Fruit fly (Drosophila melanogaster): ENCODE data around the gene slp2.

Gene slp2

DNA sequence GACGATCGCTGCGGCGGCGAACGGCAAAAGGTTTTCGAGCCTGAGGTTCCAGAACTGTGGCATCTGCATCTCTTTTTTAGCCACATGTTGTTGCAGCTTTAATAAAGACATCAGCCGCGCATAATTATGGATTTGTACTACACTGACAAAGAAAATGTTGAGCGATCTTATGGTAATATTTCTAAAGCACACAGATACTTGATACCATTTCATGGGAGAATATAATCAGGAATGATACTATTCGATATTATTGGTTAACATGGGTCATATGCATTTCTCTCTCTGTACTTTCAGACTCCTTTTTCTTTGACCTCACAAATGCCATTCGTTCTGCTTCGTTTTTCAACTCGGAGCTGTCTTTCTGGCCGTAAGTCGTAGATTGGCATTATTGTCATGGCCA, 15.5 kb downstream of the slp2 start (continued):
- TF ChIP-seq CG4820 (GFP tag; optimal IDR thresholded peaks at IDR 0.05), result peak; percentile 60
- no peak for TF ChIP-seq br (optimal IDR thresholded peaks at IDR 0.05)
- no peak for TF ChIP-seq ham (GFP tag; IDR thresholded peaks at IDR 0.05)
- peak in 1 of 3 experiments; percentile 0 for TF ChIP-seq Stat92E (GFP tag; optimal IDR thresholded peaks at IDR 0.05)
- TF ChIP-seq CG3407 (GFP tag; optimal IDR thresholded peaks at IDR 0.05), result peak; percentile 44
- TF ChIP-seq gem (tag; optimal IDR thresholded peaks at IDR 0.05), result peak; percentile 59
- no peak for TF ChIP-seq Abd-B (GFP tag; optimal IDR thresholded peaks at IDR 0.05)
- TF ChIP-seq unpg (GFP tag; optimal IDR thresholded peaks at IDR 0.05), result peak; percentile 59
- TF ChIP-seq nerfin-1 (tag; optimal IDR thresholded peaks at IDR 0.05), result peak; percentile 42
- TF ChIP-seq ssp (GFP tag; IDR thresholded peaks at IDR 0.05), result 0 out of 2 replicates have a peak, but pooled peaks have one; percentile 20
- TF ChIP-seq CG12744 (GFP tag; optimal IDR thresholded peaks at IDR 0.05), result no peak
- peak; percentile 84 for TF ChIP-seq CG1603 (tag; optimal IDR thresholded peaks at IDR 0.05)
- no peak for TF ChIP-seq zfh2 (GFP tag; optimal IDR thresholded peaks at IDR 0.05)
- TF ChIP-seq z (GFP tag; IDR thresholded peaks at IDR 0.05), result no peak
- no peak for TF ChIP-seq Atf6 (GFP tag; IDR thresholded peaks at IDR 0.05)
- TF ChIP-seq CG2712 (tag; optimal IDR thresholded peaks at IDR 0.05), result peak; percentile 76
- no peak for TF ChIP-seq knrl (GFP tag; IDR thresholded peaks at IDR 0.05; ENCODE audit: partially characterized antibody)
- TF ChIP-seq fd102C (GFP tag; optimal IDR thresholded peaks at IDR 0.05), result no peak
- TF ChIP-seq CG32772 (GFP tag; IDR thresholded peaks at IDR 0.05), result no peak; the same call in 1 of the 2 replicates
- TF ChIP-seq CG9215 (GFP tag; IDR thresholded peaks at IDR 0.05), result no peak
- no peak for TF ChIP-seq CG7963 (GFP tag; IDR thresholded peaks at IDR 0.05; ENCODE audit: partially characterized antibody)
- TF ChIP-seq CG15514 (GFP tag; optimal IDR thresholded peaks at IDR 0.05), result no peak
- TF ChIP-seq sisA (GFP tag; IDR thresholded peaks at IDR 0.05), result peak; percentile 53
- no peak for TF ChIP-seq CG16813 (GFP tag; IDR thresholded peaks at IDR 0.05; ENCODE audit: partially characterized antibody)
- TF ChIP-seq btn (GFP tag; optimal IDR thresholded peaks at IDR 0.05), result no peak
- TF ChIP-seq CG18476 (GFP tag; optimal IDR thresholded peaks at IDR 0.05), result no peak
- TF ChIP-seq CrebB (tag; optimal IDR thresholded peaks at IDR 0.05), result no peak
- TF ChIP-seq CG13287 (GFP tag; IDR thresholded peaks at IDR 0.05; ENCODE audit: partially characterized antibody), result no peak
- peak; percentile 16 for TF ChIP-seq CG10431 (GFP tag; optimal IDR thresholded peaks at IDR 0.05)
- no peak for TF ChIP-seq CG1792 (GFP tag; optimal IDR thresholded peaks at IDR 0.05)
- no peak for TF ChIP-seq CG14965 (GFP tag; optimal IDR thresholded peaks at IDR 0.05; ENCODE audit: borderline replicate concordance)
- peak; percentile 75 for TF ChIP-seq zfh1 (GFP tag; IDR thresholded peaks at IDR 0.05)
- TF ChIP-seq CG3838 (GFP tag; optimal IDR thresholded peaks at IDR 0.05), result no peak
- peak; percentile 35 for TF ChIP-seq CG30431 (GFP tag; optimal IDR thresholded peaks at IDR 0.05)
- TF ChIP-seq grn (GFP tag; optimal IDR thresholded peaks at IDR 0.05), result no peak
- no peak for TF ChIP-seq lov (optimal IDR thresholded peaks at IDR 0.05)
- 0 out of 3 replicates have a peak, but pooled peaks have one; percentile 55 for TF ChIP-seq lov (GFP tag; IDR thresholded peaks at IDR 0.05)
- TF ChIP-seq ara (GFP tag; IDR thresholded peaks at IDR 0.05), result peak; percentile 62; the same call in 1 of the 2 replicates
- TF ChIP-seq toy (GFP tag; IDR thresholded peaks at IDR 0.05), result no peak
- TF ChIP-seq MBD-R2 (GFP tag; IDR thresholded peaks at IDR 0.05), result no peak
- TF ChIP-seq Doc2 (GFP tag; IDR thresholded peaks at IDR 0.05), result no peak
- TF ChIP-seq ind (GFP tag; optimal IDR thresholded peaks at IDR 0.05), result peak; percentile 2
- TF ChIP-seq hkb (optimal IDR thresholded peaks at IDR 0.05), result no peak
- no peak for TF ChIP-seq hkb (GFP tag; IDR thresholded peaks at IDR 0.05)
- TF ChIP-seq ash1 (GFP tag; optimal IDR thresholded peaks at IDR 0.05), result no peak
- no peak for TF ChIP-seq CG18599 (GFP tag; optimal IDR thresholded peaks at IDR 0.05)
- no peak; the same call in 1 of the 2 replicates for TF ChIP-seq ranshi (GFP tag; IDR thresholded peaks at IDR 0.05)
- no peak for TF ChIP-seq CG7928 (GFP tag; optimal IDR thresholded peaks at IDR 0.05)
- TF ChIP-seq bbx (GFP tag; IDR thresholded peaks at IDR 0.05; ENCODE audit: partially characterized antibody), result no peak
- no peak for TF ChIP-seq bigmax (GFP tag; optimal IDR thresholded peaks at IDR 0.05)
- TF ChIP-seq Deaf1 (tag; optimal IDR thresholded peaks at IDR 0.05), result no peak
- TF ChIP-seq CG3726 (GFP tag; IDR thresholded peaks at IDR 0.05), result no peak
